Worm (Caenorhabditis elegans) whole organism, midembryonic: ENCODE measurements around the gene T26H5.10.

Experiments used
- cog-1 ChIP-seq: sonication (generic microtip); optimal IDR thresholded peaks from 2 replicates; lab custom pipeline; 2016; ENCODE audit warnings: missing genetic modification characterization, missing compliant biosample characterization
- ref-1 ChIP-seq: fragments of 200-800 bp; sonication (Bioruptor generic); conservative IDR thresholded peaks from 2 replicates; pipeline ENCODE4 v1.3.6; 2022; ENCODE audit warnings: missing genetic modification reagents, missing genetic modification characterization, missing compliant biosample characterization
- tab-1 ChIP-seq: fragments of 200-800 bp; sonication (Bioruptor generic); IDR thresholded peaks from 2 replicates; pipeline ENCODE4 v1.3.6; 2022; ENCODE audit warnings: missing genetic modification characterization, missing compliant biosample characterization

DNA sequence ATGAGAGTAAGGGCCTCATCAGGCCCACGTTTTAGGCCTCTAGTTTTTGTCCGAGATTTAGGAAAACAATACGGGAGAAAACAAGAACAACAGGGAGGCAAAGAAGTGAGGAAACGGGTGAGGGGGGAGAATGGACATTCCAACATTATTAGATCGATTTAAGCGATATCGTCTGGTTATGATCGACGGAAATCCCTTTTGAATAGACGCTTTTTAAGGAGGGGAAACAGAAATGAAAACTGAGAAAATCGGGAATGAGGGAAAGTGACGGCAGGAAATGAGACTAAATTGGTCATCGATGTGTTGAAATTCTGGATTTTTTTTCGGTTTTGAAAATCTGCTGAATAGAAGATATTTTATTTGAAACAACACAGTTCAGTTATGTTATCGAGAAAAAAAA is 20.8 kb upstream of the T26H5.10 start, which contains the start of gene rocf-1:
- TF ChIP-seq ref-1 (GFP tag; lab: Robert Waterston, UW) (no peak), tab-1 (no peak), cog-1 (no peak)
